Worm (Caenorhabditis elegans) whole organism, L2 larva: ENCODE measurements around the gene JC8.4.

Source experiments
- ceh-16 ChIP-seq: fragments of 150-350 bp; optimal IDR thresholded peaks from 2 replicates; lab custom pipeline; 2014; ENCODE audit warnings: missing biosample characterization, missing genetic modification characterization
- ceh-82 ChIP-seq: fragments of 150-350 bp; optimal IDR thresholded peaks from 2 replicates; lab custom pipeline; 2014; ENCODE audit warnings: missing biosample characterization, missing genetic modification characterization
- lin-13 ChIP-seq: fragments of 150-350 bp; optimal IDR thresholded peaks from 2 replicates; lab custom pipeline; 2014; ENCODE audit warnings: missing biosample characterization, missing genetic modification reagents, missing genetic modification characterization
- nhr-11 ChIP-seq: fragments of 150-350 bp; optimal IDR thresholded peaks from 2 replicates; lab custom pipeline; 2014; ENCODE audit warnings: missing biosample characterization, missing genetic modification characterization
- nhr-129 ChIP-seq: fragments of 150-350 bp; optimal IDR thresholded peaks from 2 replicates; lab custom pipeline; 2014; ENCODE audit warnings: missing biosample characterization, missing genetic modification characterization
- nhr-6 ChIP-seq: fragments of 150-350 bp; optimal IDR thresholded peaks from 2 replicates; lab custom pipeline; 2014; ENCODE audit warnings: missing biosample characterization, missing genetic modification characterization
- nhr-77 ChIP-seq: fragments of 150-350 bp; optimal IDR thresholded peaks from 2 replicates; lab custom pipeline; 2014; ENCODE audit warnings: missing biosample characterization, missing genetic modification characterization
- snpc-4 ChIP-seq: fragments of 150-350 bp; optimal IDR thresholded peaks from 2 replicates; lab custom pipeline; 2014; ENCODE audit warnings: missing biosample characterization, missing genetic modification characterization
- ztf-11 ChIP-seq: sonication (generic microtip); optimal IDR thresholded peaks from 2 replicates; lab custom pipeline; 2017; ENCODE audit warnings: missing biosample characterization, missing genetic modification characterization
- ztf-4 ChIP-seq: fragments of 150-350 bp; optimal IDR thresholded peaks from 2 replicates; lab custom pipeline; 2014; ENCODE audit warnings: missing biosample characterization, missing genetic modification characterization

- no peak for TF ChIP-seq nhr-6 (tag; lab: Kevin White, UChicago)
- no peak for TF ChIP-seq nhr-129
- no peak for TF ChIP-seq nhr-77 (tag; lab: Kevin White, UChicago)
- TF ChIP-seq ceh-82 (tag; lab: Kevin White, UChicago): no peak
- TF ChIP-seq snpc-4 (tag; lab: Kevin White, UChicago): no peak
- TF ChIP-seq nhr-11 (tag; lab: Kevin White, UChicago): no peak
- no peak for TF ChIP-seq ztf-4 (tag; lab: Kevin White, UChicago)
- no peak for TF ChIP-seq ceh-16 (tag; lab: Kevin White, UChicago)
- TF ChIP-seq lin-13 (GFP tag; lab: Kevin White, UChicago): no peak
- no peak for TF ChIP-seq ztf-11 (tag; lab: Kevin White, UChicago)
Measured at ce11 chrIV:13268385-13268784, 24.9 kb downstream of the JC8.4 start.
